Fruit fly (Drosophila melanogaster) whole organism, embryonic: ENCODE results near the gene CG3071.

Source experiments
- Adf1 ChIP-seq: fragments of 200-800 bp; sonication (Bioruptor generic); IDR thresholded peaks from 2 replicates; pipeline ENCODE4 v1.3.6; 2022; ENCODE audit warnings: missing biosample characterization, missing genetic modification characterization
- CG10147 ChIP-seq: fragments of 200-800 bp; sonication (Bioruptor generic); optimal IDR thresholded peaks from 2 replicates; lab custom pipeline; 2019; ENCODE audit warnings: missing biosample characterization, mild to moderate bottlenecking, missing genetic modification characterization, moderate library complexity
- CG10431 ChIP-seq: fragments of 200-800 bp; sonication (Bioruptor generic); optimal IDR thresholded peaks from 3 replicates; lab custom pipeline; 2018; ENCODE audit warnings: missing biosample characterization, mild to moderate bottlenecking, missing genetic modification characterization
- CG10959 ChIP-seq: fragments of 200-800 bp; sonication (Bioruptor generic); IDR thresholded peaks from 2 replicates; pipeline ENCODE4 v1.3.6; 2022; ENCODE audit warnings: missing biosample characterization, missing genetic modification characterization
- CG10979 ChIP-seq: fragments of 200-800 bp; sonication (Bioruptor generic); optimal IDR thresholded peaks from 2 replicates; lab custom pipeline; 2018; ENCODE audit warnings: missing biosample characterization, mild to moderate bottlenecking, missing genetic modification characterization, moderate library complexity
- CG11398 ChIP-seq: fragments of 200-800 bp; sonication (Bioruptor generic); optimal IDR thresholded peaks from 2 replicates; lab custom pipeline; 2016; ENCODE audit warnings: missing biosample characterization, missing genetic modification characterization
- CG12236 ChIP-seq: fragments of 200-800 bp; sonication (Bioruptor generic); optimal IDR thresholded peaks from 2 replicates; lab custom pipeline; 2016; ENCODE audit warnings: missing biosample characterization, missing genetic modification characterization
- CG12391 ChIP-seq: fragments of 200-800 bp; sonication (Bioruptor generic); optimal IDR thresholded peaks from 3 replicates; lab custom pipeline; 2018; ENCODE audit warnings: missing biosample characterization, mild to moderate bottlenecking, missing genetic modification characterization, moderate library complexity
- CG13123 ChIP-seq: fragments of 200-800 bp; sonication (Bioruptor generic); optimal IDR thresholded peaks from 2 replicates; lab custom pipeline; 2016; ENCODE audit warnings: missing biosample characterization, missing genetic modification characterization
- CG15073 ChIP-seq: fragments of 200-800 bp; sonication (Bioruptor generic); optimal IDR thresholded peaks from 2 replicates; lab custom pipeline; 2016; ENCODE audit warnings: missing biosample characterization, missing genetic modification characterization
- CG17359 ChIP-seq: fragments of 200-800 bp; sonication (Bioruptor generic); optimal IDR thresholded peaks from 3 replicates; lab custom pipeline; 2018; ENCODE audit warnings: missing biosample characterization, mild to moderate bottlenecking, missing genetic modification characterization, moderate library complexity
- CG18764 ChIP-seq: fragments of 200-800 bp; sonication (Bioruptor generic); optimal IDR thresholded peaks from 3 replicates; lab custom pipeline; 2016; ENCODE audit warnings: missing biosample characterization, missing genetic modification characterization
- CG2120 ChIP-seq: fragments of 200-800 bp; sonication (Bioruptor generic); optimal IDR thresholded peaks from 3 replicates; lab custom pipeline; 2016; ENCODE audit warnings: missing biosample characterization, missing genetic modification characterization
- CG31365 ChIP-seq: fragments of 200-800 bp; sonication (Bioruptor generic); optimal IDR thresholded peaks from 2 replicates; lab custom pipeline; 2018; ENCODE audit warnings: missing biosample characterization, mild to moderate bottlenecking, missing genetic modification characterization
- CG6683 ChIP-seq: fragments of 200-800 bp; sonication (Bioruptor generic); optimal IDR thresholded peaks from 2 replicates; lab custom pipeline; 2017; ENCODE audit warnings: missing biosample characterization, mild to moderate bottlenecking, missing genetic modification characterization, missing genetic modification reagents
- CG7271 ChIP-seq: fragments of 200-800 bp; sonication (Bioruptor generic); optimal IDR thresholded peaks from 2 replicates; lab custom pipeline; 2018; ENCODE audit warnings: missing biosample characterization, mild to moderate bottlenecking, missing genetic modification characterization, moderate library complexity
- CG8478 ChIP-seq: fragments of >200 bp; optimal IDR thresholded peaks from 2 replicates; lab custom pipeline; 2018
- CG9797 ChIP-seq: fragments of 200-800 bp; sonication (Bioruptor generic); optimal IDR thresholded peaks from 3 replicates; lab custom pipeline; 2018; ENCODE audit warnings: missing biosample characterization, mild to moderate bottlenecking, missing genetic modification characterization
- CHES-1-like ChIP-seq: fragments of 200-800 bp; sonication (Bioruptor generic); optimal IDR thresholded peaks from 2 replicates; lab custom pipeline; 2016; ENCODE audit warnings: missing biosample characterization, missing genetic modification characterization
- Camta ChIP-seq: fragments of 200-800 bp; sonication (Bioruptor generic); optimal IDR thresholded peaks from 2 replicates; lab custom pipeline; 2016; ENCODE audit warnings: missing biosample characterization, missing genetic modification characterization
- D ChIP-seq, 2 experiments: fragments of 200-800 bp in 1 of 2; fragments of >200 bp in 1 of 2; sonication (Bioruptor generic) in 1 of 2; optimal IDR thresholded peaks; 2 replicates in 1 of 2; 3 replicates in 1 of 2; lab custom pipeline; 2017; ENCODE audit warnings: mild to moderate bottlenecking in 1 of 2, missing biosample characterization in 1 of 2, missing genetic modification characterization in 1 of 2, missing genetic modification reagents in 1 of 2
- Ets65A ChIP-seq: fragments of 200-800 bp; sonication (Bioruptor generic); peaks from one replicate; lab custom pipeline; 2016; ENCODE audit warnings: missing biosample characterization, missing genetic modification characterization
- Fer2 ChIP-seq: fragments of 200-800 bp; sonication (Bioruptor generic); optimal IDR thresholded peaks from 2 replicates; lab custom pipeline; 2018; ENCODE audit warnings: missing biosample characterization, mild to moderate bottlenecking, missing genetic modification characterization, moderate library complexity
- HLH4C ChIP-seq: fragments of 200-800 bp; sonication (Bioruptor generic); IDR thresholded peaks from 3 replicates; pipeline ENCODE4 v1.3.6; 2022; ENCODE audit warnings: missing biosample characterization, missing genetic modification characterization; ENCODE audit not compliant: partially characterized antibody
- Hand ChIP-seq: fragments of 200-800 bp; sonication (Bioruptor generic); optimal IDR thresholded peaks from 2 replicates; lab custom pipeline; 2017; ENCODE audit warnings: mild to moderate bottlenecking, missing biosample characterization, missing genetic modification reagents, missing genetic modification characterization
- Hr39 ChIP-seq: fragments of >200 bp; optimal IDR thresholded peaks from 2 replicates; lab custom pipeline; 2017
- Lhr ChIP-seq: fragments of 200-800 bp; sonication (Bioruptor generic); optimal IDR thresholded peaks from 3 replicates; lab custom pipeline; 2017; ENCODE audit warnings: mild to moderate bottlenecking, missing biosample characterization, missing genetic modification reagents, missing genetic modification characterization
- Optix ChIP-seq: fragments of 200-800 bp; sonication (Bioruptor generic); IDR thresholded peaks from 3 replicates; pipeline ENCODE4 v1.3.6; 2022; ENCODE audit warnings: missing biosample characterization, missing genetic modification characterization
- Scr ChIP-seq: fragments of 200-800 bp; sonication (Bioruptor generic); IDR thresholded peaks from 2 replicates; pipeline ENCODE4 v1.3.6; 2022; ENCODE audit warnings: missing biosample characterization, missing genetic modification characterization; ENCODE audit not compliant: partially characterized antibody
- Side ChIP-seq: fragments of 200-800 bp; sonication (Bioruptor generic); optimal IDR thresholded peaks from 2 replicates; lab custom pipeline; 2016; ENCODE audit warnings: missing biosample characterization, missing genetic modification characterization
- Sox100B ChIP-seq: fragments of 200-800 bp; sonication (Bioruptor generic); optimal IDR thresholded peaks from 3 replicates; lab custom pipeline; 2018; ENCODE audit warnings: missing biosample characterization, mild to moderate bottlenecking, missing genetic modification characterization
- bbx ChIP-seq: fragments of 200-800 bp; sonication (Bioruptor generic); IDR thresholded peaks from 2 replicates; pipeline ENCODE4 v1.3.6; 2022; ENCODE audit warnings: missing biosample characterization, missing genetic modification characterization; ENCODE audit not compliant: partially characterized antibody
- caup ChIP-seq: fragments of 200-800 bp; sonication (Bioruptor generic); optimal IDR thresholded peaks from 3 replicates; lab custom pipeline; 2017; ENCODE audit warnings: missing biosample characterization, mild to moderate bottlenecking, missing genetic modification characterization, moderate library complexity; ENCODE audit not compliant: severe bottlenecking
- corto ChIP-seq: fragments of 200-800 bp; sonication (Bioruptor generic); optimal IDR thresholded peaks from 2 replicates; lab custom pipeline; 2016; ENCODE audit warnings: missing biosample characterization, mild to moderate bottlenecking, missing genetic modification characterization, moderate library complexity
- disco-r ChIP-seq: fragments of 200-800 bp; sonication (Bioruptor generic); optimal IDR thresholded peaks from 2 replicates; lab custom pipeline; 2016; ENCODE audit warnings: missing biosample characterization, missing genetic modification characterization
- dmrt11E ChIP-seq: fragments of 200-800 bp; sonication (Bioruptor generic); optimal IDR thresholded peaks from 3 replicates; lab custom pipeline; 2018; ENCODE audit warnings: missing biosample characterization, mild to moderate bottlenecking, missing genetic modification characterization, moderate library complexity
- esg ChIP-seq: fragments of 200-800 bp; sonication (Bioruptor generic); conservative IDR thresholded peaks from 2 replicates; pipeline ENCODE4 v1.3.6; 2022; ENCODE audit warnings: missing biosample characterization, missing genetic modification characterization
- ftz-f1 ChIP-seq: fragments of 200-800 bp; sonication (Bioruptor generic); optimal IDR thresholded peaks from 2 replicates; lab custom pipeline; 2016; ENCODE audit warnings: missing biosample characterization, missing genetic modification characterization
- gfzf ChIP-seq: fragments of 200-800 bp; sonication (Bioruptor generic); optimal IDR thresholded peaks from 2 replicates; lab custom pipeline; 2016; ENCODE audit warnings: missing biosample characterization, mild to moderate bottlenecking, missing genetic modification characterization, moderate library complexity
- hth ChIP-seq: fragments of >200 bp; optimal IDR thresholded peaks from 2 replicates; lab custom pipeline; 2017; ENCODE audit warnings: inconsistent platforms
- inv ChIP-seq: fragments of 200-800 bp; sonication (Bioruptor generic); IDR thresholded peaks from 2 replicates; pipeline ENCODE4 v1.3.6; 2022; ENCODE audit warnings: missing biosample characterization, missing genetic modification characterization; ENCODE audit not compliant: partially characterized antibody
- lbe ChIP-seq: fragments of 200-800 bp; sonication (Bioruptor generic); optimal IDR thresholded peaks from 2 replicates; lab custom pipeline; 2016; ENCODE audit warnings: missing biosample characterization, mild to moderate bottlenecking, missing genetic modification characterization
- lmd ChIP-seq: fragments of 200-800 bp; sonication (Bioruptor generic); IDR thresholded peaks from 2 replicates; pipeline ENCODE4 v1.3.6; 2022; ENCODE audit warnings: missing biosample characterization, missing genetic modification characterization
- nerfin-1 ChIP-seq: fragments of 200-800 bp; sonication (Bioruptor generic); optimal IDR thresholded peaks from 3 replicates; lab custom pipeline; 2019; ENCODE audit warnings: missing biosample characterization, mild to moderate bottlenecking, missing genetic modification characterization, moderate library complexity
- phol ChIP-seq: fragments of 200-800 bp; sonication (Bioruptor generic); optimal IDR thresholded peaks from 3 replicates; lab custom pipeline; 2018; ENCODE audit warnings: missing biosample characterization, mild to moderate bottlenecking, missing genetic modification characterization, moderate library complexity
- ranshi ChIP-seq: fragments of 200-800 bp; sonication (Bioruptor generic); IDR thresholded peaks from 2 replicates; pipeline ENCODE4 v1.3.6; 2022; ENCODE audit warnings: missing biosample characterization, missing genetic modification characterization
- salm ChIP-seq: fragments of 200-800 bp; sonication (Bioruptor generic); optimal IDR thresholded peaks from 2 replicates; lab custom pipeline; 2018; ENCODE audit warnings: missing biosample characterization, mild to moderate bottlenecking, missing genetic modification characterization
- sna ChIP-seq: fragments of 200-800 bp; sonication (Bioruptor generic); IDR thresholded peaks from 2 replicates; pipeline ENCODE4 v1.3.6; 2022; ENCODE audit warnings: missing biosample characterization, missing genetic modification characterization; ENCODE audit not compliant: partially characterized antibody
- sob ChIP-seq: fragments of 200-800 bp; sonication (Bioruptor generic); IDR thresholded peaks from 2 replicates; pipeline ENCODE4 v1.3.6; 2022; ENCODE audit warnings: missing biosample characterization, missing genetic modification characterization
- vvl ChIP-seq: fragments of 200-800 bp; sonication (Bioruptor generic); IDR thresholded peaks from 2 replicates; pipeline ENCODE4 v1.3.6; 2022; ENCODE audit warnings: missing biosample characterization, missing genetic modification characterization
- wor ChIP-seq: fragments of 200-800 bp; sonication (Bioruptor generic); IDR thresholded peaks from 2 replicates; pipeline ENCODE4 v1.3.6; 2022; ENCODE audit warnings: missing biosample characterization, missing genetic modification characterization

The CG3071 gene

dm6 chrX:2241842-2242241 is 20.8 kb upstream of the CG3071 start, which contains the start of gene kz (continued):
- TF ChIP-seq wor (GFP tag; lab: Robert Waterston, UW) (no peak), disco-r (no peak), CG12236 (GFP tag; lab: Kevin White, UChicago) (no peak), Hr39 (lab: Kevin White, UChicago) (no peak), CG10979 (tag; lab: Kevin White, UChicago) (no peak), CG10147 (no peak), CG9797 (GFP tag; lab: Kevin White, UChicago) (peak; percentile 45), phol (tag; lab: Kevin White, UChicago) (peak; percentile 34), CG31365 (tag; lab: Kevin White, UChicago) (no peak), ftz-f1 (GFP tag; lab: Kevin White, UChicago) (no peak), HLH4C (GFP tag; lab: Robert Waterston, UW) (peak; percentile 99), salm (no peak), Lhr (GFP tag; lab: Kevin White, UChicago) (no peak), CG18764 (no peak), esg (GFP tag; lab: Robert Waterston, UW) (no peak), caup (GFP tag; lab: Kevin White, UChicago) (no peak), lbe (GFP tag; lab: Kevin White, UChicago) (no peak), bbx (GFP tag; lab: Robert Waterston, UW) (peak; percentile 94), Hand (no peak), CG7271 (tag; lab: Kevin White, UChicago) (no peak), Scr (GFP tag; lab: Robert Waterston, UW) (peak; percentile 85), Adf1 (GFP tag; lab: Robert Waterston, UW) (0 out of 2 replicates have a peak, but pooled peaks have one; percentile 9), CG17359 (tag; lab: Kevin White, UChicago) (no peak), CG15073 (GFP tag; lab: Kevin White, UChicago) (no peak), ranshi (GFP tag; lab: Robert Waterston, UW) (no peak), Sox100B (no peak), CG10431 (GFP tag; lab: Kevin White, UChicago) (no peak), CG6683 (GFP tag; lab: Kevin White, UChicago) (no peak), CG13123 (GFP tag; lab: Kevin White, UChicago) (no peak), Ets65A (GFP tag; lab: Kevin White, UChicago) (no peak), CG2120 (GFP tag; lab: Kevin White, UChicago) (no peak), nerfin-1 (tag; lab: Kevin White, UChicago) (no peak), Side (GFP tag; lab: Kevin White, UChicago) (no peak), Optix (no peak), CG8478 (lab: Kevin White, UChicago) (no peak), CG11398 (GFP tag; lab: Kevin White, UChicago) (no peak), CG10959 (GFP tag; lab: Robert Waterston, UW) (no peak), hth (lab: Kevin White, UChicago) (no peak), CHES-1-like (GFP tag; lab: Kevin White, UChicago) (no peak), sna (peak; percentile 59; the same call in 1 of the 2 replicates), Fer2 (no peak), D (optimal IDR thresholded peaks at IDR 0.05; lab: Kevin White, UChicago) (no peak), D (GFP tag; optimal IDR thresholded peaks at IDR 0.05; lab: Kevin White, UChicago) (no peak), CG12391 (tag; lab: Kevin White, UChicago) (no peak), lmd (no peak), corto (GFP tag; lab: Kevin White, UChicago) (no peak), inv (GFP tag; lab: Robert Waterston, UW) (peak; percentile 88), sob (GFP tag; lab: Robert Waterston, UW) (peak; percentile 38; the same call in 1 of the 2 replicates), Camta (no peak), gfzf (GFP tag; lab: Kevin White, UChicago) (peak; percentile 50), vvl (GFP tag; lab: Robert Waterston, UW) (no peak), dmrt11E (no peak)
